Worm (Caenorhabditis elegans): ENCODE measurements around the gene F12E12.2.
A peak's percentile ranks its signal among the peaks of the same experiment; 100 is the strongest.

F12E12.2 gene

ce11 chrII:3716961-3717360, 22.8 kb upstream of the F12E12.2 start, which contains the start of gene fbxc-52:
TSS of gene fbxc-52 (plus strand) at chrII:3717261.
- TF ChIP-seq ceh-18 (tag; optimal IDR thresholded peaks at IDR 0.05), result no peak
- TF ChIP-seq ceh-31 (tag; optimal IDR thresholded peaks at IDR 0.05), result no peak
- no peak for TF ChIP-seq pat-9 (tag; optimal IDR thresholded peaks at IDR 0.05)
- no peak for TF ChIP-seq fkh-10 (GFP tag; optimal IDR thresholded peaks at IDR 0.05)
- TF ChIP-seq tbx-2 (tag; optimal IDR thresholded peaks at IDR 0.05), result no peak
- TF ChIP-seq ets-4 (tag; optimal IDR thresholded peaks at IDR 0.05), result no peak
- TF ChIP-seq ceh-14 (tag; optimal IDR thresholded peaks at IDR 0.05), result no peak
- no peak for TF ChIP-seq lim-6 (tag; optimal IDR thresholded peaks at IDR 0.05)
- TF ChIP-seq ceh-30 (tag; optimal IDR thresholded peaks at IDR 0.05), result no peak
- no peak for TF ChIP-seq fax-1 (tag; optimal IDR thresholded peaks at IDR 0.05)
- TF ChIP-seq K02D7.2 (tag; optimal IDR thresholded peaks at IDR 0.05), result no peak
- TF ChIP-seq nfya-1 (tag; optimal IDR thresholded peaks at IDR 0.05), result no peak

- TF ChIP-seq C38D4.7 (GFP tag; optimal IDR thresholded peaks at IDR 0.05) (no peak), ztf-16 (tag; optimal IDR thresholded peaks at IDR 0.05) (no peak)
Observed at ce11 chrII:3721016-3721415, 18.7 kb upstream of the F12E12.2 start, which contains the start of gene C46E10.3. TSS of gene C46E10.3 (plus strand) at chrII:3721316.

- no peak for TF ChIP-seq C38D4.7 (GFP tag; optimal IDR thresholded peaks at IDR 0.05)
- TF ChIP-seq mec-3 (tag; optimal IDR thresholded peaks at IDR 0.05; ENCODE audit: borderline replicate concordance), result peak; percentile 6
Observed at ce11 chrII:3724175-3724715, 15.5 kb upstream of the F12E12.2 start, which contains the start of gene C46E10.1. TSS of gene C46E10.1 (plus strand) at chrII:3724225.

ce11 chrII:3727996-3728395, 11.8 kb upstream of the F12E12.2 start, which contains the start of gene C46E10.8:
TSS of gene C46E10.8 (minus strand) at chrII:3728096.
- TF ChIP-seq lim-6 (tag; optimal IDR thresholded peaks at IDR 0.05), result no peak
- TF ChIP-seq sox-2 (GFP tag; IDR thresholded peaks at IDR 0.05), result no peak
- no peak for TF ChIP-seq ceh-18 (tag; optimal IDR thresholded peaks at IDR 0.05)
- no peak for TF ChIP-seq fkh-6 (tag; optimal IDR thresholded peaks at IDR 0.05)
- TF ChIP-seq ceh-31 (tag; optimal IDR thresholded peaks at IDR 0.05), result no peak
- no peak for TF ChIP-seq pat-9 (tag; optimal IDR thresholded peaks at IDR 0.05)
- TF ChIP-seq ceh-9 (tag; optimal IDR thresholded peaks at IDR 0.05), result no peak
- TF ChIP-seq tbx-2 (tag; optimal IDR thresholded peaks at IDR 0.05), result no peak
- no peak for TF ChIP-seq ahr-1 (tag; optimal IDR thresholded peaks at IDR 0.05)
- no peak for TF ChIP-seq ceh-24 (tag; optimal IDR thresholded peaks at IDR 0.05)
- TF ChIP-seq fkh-10 (GFP tag; optimal IDR thresholded peaks at IDR 0.05), result no peak
- no peak for TF ChIP-seq ama-1 (optimal IDR thresholded peaks at IDR 0.05)
- TF ChIP-seq npax-4 (tag; optimal IDR thresholded peaks at IDR 0.05), result no peak

ce11 chrII:3731723-3732122, 8.0 kb upstream of the F12E12.2 start, which contains the start of the genes sdz-12 and bath-31:
TSS of gene sdz-12 (minus strand) at chrII:3731823.
TSS of gene bath-31 (plus strand) at chrII:3731973.
- no peak for TF ChIP-seq nhr-232 (tag; optimal IDR thresholded peaks at IDR 0.05)
- no peak for TF ChIP-seq ceh-6 (GFP tag; optimal IDR thresholded peaks at IDR 0.05)
- no peak for TF ChIP-seq ceh-22 (tag; optimal IDR thresholded peaks at IDR 0.05)
- TF ChIP-seq gmeb-2 (tag; optimal IDR thresholded peaks at IDR 0.05), result no peak
- no peak for TF ChIP-seq ceh-48 (tag; optimal IDR thresholded peaks at IDR 0.05)
- no peak for TF ChIP-seq pha-2 (tag; optimal IDR thresholded peaks at IDR 0.05)
- TF ChIP-seq madf-2 (tag; optimal IDR thresholded peaks at IDR 0.05), result no peak
- no peak for TF ChIP-seq lim-6 (tag; optimal IDR thresholded peaks at IDR 0.05)
- no peak for TF ChIP-seq K02D7.2 (tag; optimal IDR thresholded peaks at IDR 0.05)
- no peak for TF ChIP-seq fkh-10 (GFP tag; optimal IDR thresholded peaks at IDR 0.05)
- TF ChIP-seq ceh-14 (tag; optimal IDR thresholded peaks at IDR 0.05), result no peak
- no peak for TF ChIP-seq odd-2 (tag; optimal IDR thresholded peaks at IDR 0.05)
- no peak for TF ChIP-seq ceh-24 (tag; optimal IDR thresholded peaks at IDR 0.05)
- TF ChIP-seq ceh-9 (tag; optimal IDR thresholded peaks at IDR 0.05), result no peak
- TF ChIP-seq T23F11.4 (GFP tag; optimal IDR thresholded peaks at IDR 0.05), result no peak
- no peak for TF ChIP-seq ref-2 (tag; optimal IDR thresholded peaks at IDR 0.05)
- TF ChIP-seq pag-3 (tag; optimal IDR thresholded peaks at IDR 0.05; ENCODE audit: borderline replicate concordance), result no peak
- TF ChIP-seq C08G9.2 (tag; optimal IDR thresholded peaks at IDR 0.05), result no peak
- TF ChIP-seq che-1 (tag; optimal IDR thresholded peaks at IDR 0.05), result no peak

Measured in whole organism, late embryonic.